Fruit fly (Drosophila melanogaster) S2 (cell line): ENCODE measurements around the gene CG15141.

Experiments
- CG8478 ChIP-seq: fragments of >200 bp; optimal IDR thresholded peaks from 2 replicates; lab custom pipeline; 2018
- CTCF ChIP-seq, 2 experiments: fragments of >200 bp; optimal IDR thresholded peaks; 2 replicates each; lab custom pipeline; 2018

DNA sequence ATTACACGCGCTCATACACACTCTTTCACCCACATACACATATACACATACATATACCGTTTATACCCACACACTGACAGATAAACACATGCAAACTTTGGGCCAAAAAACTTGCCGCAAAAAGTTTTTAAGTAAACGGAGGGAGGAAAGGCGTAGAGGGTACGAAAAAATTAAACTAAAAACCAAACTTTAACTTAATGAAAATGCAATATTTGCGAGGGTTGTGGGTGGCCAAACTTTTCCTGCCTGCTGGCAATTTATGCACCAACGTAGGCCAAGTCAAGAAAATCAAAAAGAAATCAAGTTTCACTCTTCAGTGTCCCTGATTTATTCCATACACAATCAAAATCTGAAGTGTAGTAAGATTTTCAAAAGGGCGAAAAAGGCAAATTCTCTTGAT, 47.2 kb upstream of the CG15141 start, which contains the start of gene CG31804:
- no peak for TF ChIP-seq CG8478 (lab: Kevin White, UChicago)
- TF ChIP-seq CTCF (optimal IDR thresholded peaks at IDR 0.05; lab: Kevin White, UChicago) = no peak
